Fruit fly (Drosophila melanogaster) whole organism, pupa: ENCODE data around the gene RpL32.

Experiments
- CG10348 ChIP-seq: fragments of 200-800 bp; sonication (Bioruptor generic); IDR thresholded peaks from 2 replicates; pipeline ENCODE4 v1.3.6; 2022; ENCODE audit warnings: missing biosample characterization, missing genetic modification characterization
- CG12605 ChIP-seq: fragments of 200-800 bp; sonication (Bioruptor generic); IDR thresholded peaks from 2 replicates; pipeline ENCODE4 v1.3.6; 2022; ENCODE audit warnings: missing biosample characterization, missing genetic modification characterization
- CG13204 ChIP-seq: fragments of 200-800 bp; sonication (Bioruptor generic); optimal IDR thresholded peaks from 2 replicates; lab custom pipeline; 2018; ENCODE audit warnings: missing biosample characterization, mild to moderate bottlenecking, missing genetic modification characterization, moderate library complexity
- CG14655 ChIP-seq: fragments of 200-800 bp; sonication (Bioruptor generic); optimal IDR thresholded peaks from 3 replicates; lab custom pipeline; 2017; ENCODE audit warnings: mild to moderate bottlenecking, missing biosample characterization, missing genetic modification reagents, missing genetic modification characterization
- CG15710 ChIP-seq: fragments of 200-800 bp; sonication (Bioruptor generic); optimal IDR thresholded peaks from 2 replicates; lab custom pipeline; 2018; ENCODE audit warnings: missing biosample characterization, mild to moderate bottlenecking, missing genetic modification characterization, moderate library complexity
- CG17806 ChIP-seq: fragments of 200-800 bp; sonication (Bioruptor generic); optimal IDR thresholded peaks from 2 replicates; lab custom pipeline; 2018; ENCODE audit warnings: missing biosample characterization, mild to moderate bottlenecking, missing genetic modification characterization, moderate library complexity
- CG32121 ChIP-seq: fragments of 200-800 bp; sonication (Bioruptor generic); IDR thresholded peaks from 2 replicates; pipeline ENCODE4 v1.3.6; 2022; ENCODE audit warnings: missing biosample characterization, missing genetic modification characterization
- CG34367 ChIP-seq: fragments of 200-800 bp; sonication (Bioruptor generic); optimal IDR thresholded peaks from 2 replicates; lab custom pipeline; 2018; ENCODE audit warnings: missing biosample characterization, mild to moderate bottlenecking, missing genetic modification characterization
- CG4496 ChIP-seq: fragments of 200-800 bp; sonication (Bioruptor generic); IDR thresholded peaks from 3 replicates; pipeline ENCODE4 v1.3.6; 2022; ENCODE audit warnings: missing biosample characterization, missing genetic modification characterization
- CG8159 ChIP-seq: fragments of 200-800 bp; sonication (Bioruptor generic); optimal IDR thresholded peaks from 3 replicates; lab custom pipeline; 2018; ENCODE audit warnings: missing biosample characterization, mild to moderate bottlenecking, missing genetic modification characterization, moderate library complexity
- CG8301 ChIP-seq: fragments of 200-800 bp; sonication (Bioruptor generic); optimal IDR thresholded peaks from 2 replicates; lab custom pipeline; 2018; ENCODE audit warnings: missing biosample characterization, mild to moderate bottlenecking, missing genetic modification characterization
- CG9948 ChIP-seq: fragments of 200-800 bp; sonication (Bioruptor generic); optimal IDR thresholded peaks from 2 replicates; lab custom pipeline; 2018; ENCODE audit warnings: missing biosample characterization, mild to moderate bottlenecking, missing genetic modification characterization, moderate library complexity
- D1 ChIP-seq: fragments of 200-800 bp; sonication (Bioruptor generic); optimal IDR thresholded peaks from 2 replicates; lab custom pipeline; 2018; ENCODE audit warnings: missing biosample characterization, mild to moderate bottlenecking, missing genetic modification characterization, moderate library complexity
- EcR ChIP-seq: fragments of 200-800 bp; sonication (Bioruptor generic); optimal IDR thresholded peaks from 3 replicates; lab custom pipeline; 2019; ENCODE audit warnings: missing biosample characterization, missing genetic modification characterization, mild to moderate bottlenecking, moderate library complexity, missing genetic modification reagents
- Ets98B ChIP-seq: fragments of 200-800 bp; sonication (Bioruptor generic); IDR thresholded peaks from 2 replicates; pipeline ENCODE4 v1.3.6; 2022; ENCODE audit warnings: missing biosample characterization, missing genetic modification characterization
- Pif1A ChIP-seq: fragments of 200-800 bp; sonication (Bioruptor generic); optimal IDR thresholded peaks from 3 replicates; lab custom pipeline; 2016; ENCODE audit warnings: missing biosample characterization, missing genetic modification characterization
- Pif1B ChIP-seq: fragments of 200-800 bp; sonication (Bioruptor generic); optimal IDR thresholded peaks from 3 replicates; lab custom pipeline; 2016; ENCODE audit warnings: missing biosample characterization, missing genetic modification characterization
- Snoo ChIP-seq: fragments of 200-800 bp; sonication (Bioruptor generic); optimal IDR thresholded peaks from 3 replicates; lab custom pipeline; 2017; ENCODE audit warnings: missing biosample characterization, mild to moderate bottlenecking, missing genetic modification characterization, inconsistent platforms
- fd96Ca ChIP-seq: fragments of 200-800 bp; sonication (Bioruptor generic); IDR thresholded peaks from 3 replicates; pipeline ENCODE4 v1.3.6; 2022; ENCODE audit warnings: missing biosample characterization, missing genetic modification characterization
- gl ChIP-seq: fragments of 200-800 bp; sonication (Bioruptor generic); optimal IDR thresholded peaks from 2 replicates; lab custom pipeline; 2018; ENCODE audit warnings: missing biosample characterization, mild to moderate bottlenecking, missing genetic modification characterization
- rn ChIP-seq: fragments of 200-800 bp; sonication (Bioruptor generic); IDR thresholded peaks from 2 replicates; pipeline ENCODE4 v1.3.6; 2022; ENCODE audit warnings: missing biosample characterization, missing genetic modification characterization

Gene RpL32

DNA sequence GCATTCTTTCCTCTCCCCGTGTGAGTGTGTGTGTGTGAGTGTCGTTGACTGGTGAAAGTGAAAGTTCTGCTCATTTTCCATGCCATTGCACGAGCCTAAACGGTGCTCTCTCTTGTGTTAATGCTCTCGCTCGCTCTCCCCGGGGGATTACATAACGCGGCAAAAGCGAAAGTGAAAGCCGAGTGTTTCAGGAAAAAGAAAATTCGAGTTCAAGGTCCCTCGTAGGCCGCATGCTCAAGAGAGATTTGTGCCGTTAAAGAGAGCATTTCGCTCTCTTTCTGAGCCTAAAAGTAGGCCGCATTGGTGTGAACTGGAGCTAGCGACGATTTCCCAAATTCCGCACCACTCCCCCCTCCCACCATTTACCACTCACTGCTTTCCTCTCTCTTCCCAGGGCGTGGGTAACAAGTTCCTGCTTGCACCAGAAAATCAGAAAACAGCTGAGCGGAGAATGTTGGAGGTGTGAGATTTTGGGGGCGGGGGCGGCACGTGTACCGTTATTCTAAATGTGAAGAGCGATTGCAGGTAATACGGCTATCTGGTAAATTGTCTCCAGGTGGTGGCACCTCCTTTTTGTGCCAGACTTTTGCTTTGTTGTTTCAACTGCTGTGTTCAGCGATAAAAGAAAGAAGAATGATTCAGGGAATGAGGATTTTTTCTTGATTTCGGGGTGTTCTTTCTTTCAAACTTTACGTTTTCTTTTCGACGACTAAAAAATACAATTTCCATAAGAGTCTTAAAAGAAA lies 44.5 kb upstream of the RpL32 start:
- TF ChIP-seq fd96Ca (GFP tag; lab: Robert Waterston, UW) (peak; percentile 22; the same call in 1 of the 3 replicates), gl (peak; percentile 27), CG12605 (GFP tag; lab: Robert Waterston, UW) (no peak), Pif1A (GFP tag; lab: Kevin White, UChicago) (peak; percentile 20), Ets98B (GFP tag; lab: Robert Waterston, UW) (no peak), CG32121 (no peak), rn (no peak), Snoo (no peak), CG8301 (tag; lab: Kevin White, UChicago) (peak; percentile 17), CG34367 (tag; lab: Kevin White, UChicago) (no peak), EcR (GFP tag; lab: Kevin White, UChicago) (peak; percentile 83), CG8159 (tag; lab: Kevin White, UChicago) (peak; percentile 30), D1 (no peak), CG4496 (GFP tag; lab: Robert Waterston, UW) (0 out of 3 replicates have a peak, but pooled peaks have one; percentile 41), CG10348 (no peak), Pif1B (GFP tag; lab: Kevin White, UChicago) (peak; percentile 5), CG14655 (peak; percentile 47), CG17806 (tag; lab: Kevin White, UChicago) (no peak), CG15710 (tag; lab: Kevin White, UChicago) (peak; percentile 17)

DNA sequence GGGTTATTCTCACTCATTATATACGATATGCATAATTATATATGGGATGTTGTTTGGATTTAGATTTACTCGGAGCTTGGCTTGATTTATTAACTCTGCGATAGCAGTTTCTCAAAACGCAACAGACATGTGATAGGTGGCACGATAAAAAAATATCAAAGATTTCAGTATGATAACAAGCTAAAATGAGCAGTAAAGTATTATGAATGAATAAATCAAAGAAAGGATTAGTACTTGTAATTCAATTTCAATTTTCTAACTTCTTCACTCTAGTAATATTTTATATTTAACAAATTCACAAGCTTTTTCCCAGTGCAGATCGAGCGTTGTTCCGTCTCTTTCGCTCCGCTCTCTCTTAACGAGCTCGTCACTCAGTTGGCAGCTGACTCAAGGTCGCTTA lies 38.2 kb upstream of the RpL32 start:
- no peak for TF ChIP-seq CG34367 (tag; lab: Kevin White, UChicago)
- no peak for TF ChIP-seq CG17806 (tag; lab: Kevin White, UChicago)
- no peak for TF ChIP-seq CG13204 (GFP tag; lab: Kevin White, UChicago)
- no peak for TF ChIP-seq CG4496 (GFP tag; lab: Robert Waterston, UW)
- TF ChIP-seq Pif1B (GFP tag; lab: Kevin White, UChicago): no peak
- TF ChIP-seq gl: no peak
- no peak for TF ChIP-seq CG8159 (tag; lab: Kevin White, UChicago)
- TF ChIP-seq Ets98B (GFP tag; lab: Robert Waterston, UW): no peak
- TF ChIP-seq Pif1A (GFP tag; lab: Kevin White, UChicago): no peak
- no peak for TF ChIP-seq CG12605 (GFP tag; lab: Robert Waterston, UW)
- no peak for TF ChIP-seq CG32121
- no peak for TF ChIP-seq CG8301 (tag; lab: Kevin White, UChicago)
- no peak for TF ChIP-seq CG14655
- TF ChIP-seq CG10348: no peak
- TF ChIP-seq Snoo: no peak

DNA sequence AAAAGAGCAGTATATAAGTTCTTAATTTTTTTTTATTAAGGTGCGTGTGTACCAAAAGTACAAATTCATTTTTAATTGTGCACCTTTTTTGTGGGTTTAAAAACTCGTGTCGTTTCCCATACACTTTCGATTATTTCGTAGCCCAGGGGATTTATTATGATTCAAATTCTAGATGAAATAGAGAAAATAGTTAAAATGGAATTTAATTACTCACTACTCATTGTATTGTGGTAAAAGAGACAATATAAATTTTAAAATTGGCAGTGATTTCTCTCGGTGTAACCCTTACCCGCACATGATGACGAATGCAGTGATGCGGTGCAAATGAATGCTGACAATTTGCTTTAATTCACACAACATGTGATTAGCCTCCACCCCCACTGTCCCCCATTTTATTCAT lies 37.3 kb upstream of the RpL32 start:
- TF ChIP-seq CG17806 (tag; lab: Kevin White, UChicago): no peak
- TF ChIP-seq Pif1A (GFP tag; lab: Kevin White, UChicago): peak; percentile 13
- peak; percentile 23 for TF ChIP-seq CG8159 (tag; lab: Kevin White, UChicago)
- TF ChIP-seq CG10348: no peak

DNA sequence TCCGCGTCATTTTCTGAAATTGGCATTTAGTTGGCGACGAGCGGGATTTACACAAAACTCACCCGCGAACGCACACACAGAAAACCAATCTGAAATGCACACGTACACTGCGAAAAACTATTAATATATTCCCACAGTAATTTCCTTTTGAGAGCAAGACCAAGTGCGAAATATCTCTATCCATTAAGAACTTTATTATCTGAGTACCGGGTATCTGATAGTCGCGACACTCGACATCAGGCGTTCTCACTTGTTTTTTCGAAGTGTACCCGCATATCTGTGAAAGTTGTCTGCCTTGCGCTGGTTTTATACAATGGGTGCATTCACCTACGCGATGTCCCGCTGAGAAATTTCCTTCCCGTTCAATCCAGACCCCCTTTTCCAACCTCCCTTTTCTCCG lies 30.1 kb upstream of the RpL32 start:
- TF ChIP-seq CG14655 (peak; percentile 72), Ets98B (GFP tag; lab: Robert Waterston, UW) (peak; percentile 52), rn (no peak), Pif1B (GFP tag; lab: Kevin White, UChicago) (no peak), CG9948 (tag; lab: Kevin White, UChicago) (peak; percentile 56), EcR (GFP tag; lab: Kevin White, UChicago) (peak; percentile 53), CG13204 (GFP tag; lab: Kevin White, UChicago) (no peak), D1 (no peak), CG4496 (GFP tag; lab: Robert Waterston, UW) (peak; percentile 63; the same call in 1 of the 3 replicates), CG34367 (tag; lab: Kevin White, UChicago) (peak; percentile 53), fd96Ca (GFP tag; lab: Robert Waterston, UW) (peak; percentile 82), CG15710 (tag; lab: Kevin White, UChicago) (peak; percentile 66), CG10348 (no peak; the same call in 1 of the 2 replicates), CG8301 (tag; lab: Kevin White, UChicago) (peak; percentile 69), Pif1A (GFP tag; lab: Kevin White, UChicago) (peak; percentile 17), CG12605 (GFP tag; lab: Robert Waterston, UW) (no peak), CG17806 (tag; lab: Kevin White, UChicago) (peak; percentile 51), Snoo (peak; percentile 56), gl (no peak), CG8159 (tag; lab: Kevin White, UChicago) (peak; percentile 57), CG32121 (no peak)

DNA sequence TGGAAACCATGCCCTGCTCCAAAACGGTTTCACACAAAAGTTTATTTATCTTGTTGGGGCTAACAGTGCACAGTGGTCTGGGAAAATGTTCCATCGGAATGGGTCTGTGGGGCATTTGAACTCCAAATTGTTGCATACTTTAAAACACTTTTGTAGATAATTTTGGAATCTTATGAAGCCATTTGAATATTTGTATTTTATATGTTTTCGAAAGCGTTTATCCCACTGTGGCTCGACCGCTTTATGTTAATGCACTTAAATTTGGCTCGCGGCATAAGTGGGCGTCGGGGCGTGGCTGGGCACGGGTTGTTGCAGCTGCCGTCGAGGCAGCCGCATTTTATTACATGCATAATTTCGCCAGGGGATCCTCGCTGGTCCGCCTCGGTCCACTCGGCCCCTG lies 25.9 kb upstream of the RpL32 start:
- TF ChIP-seq CG15710 (tag; lab: Kevin White, UChicago): no peak
- TF ChIP-seq Snoo: no peak
- no peak for TF ChIP-seq EcR (GFP tag; lab: Kevin White, UChicago)
- TF ChIP-seq CG10348: no peak
- TF ChIP-seq rn: no peak
- TF ChIP-seq CG13204 (GFP tag; lab: Kevin White, UChicago): no peak
- TF ChIP-seq Pif1B (GFP tag; lab: Kevin White, UChicago): peak; percentile 34
- peak; percentile 49; the same call in 1 of the 3 replicates for TF ChIP-seq fd96Ca (GFP tag; lab: Robert Waterston, UW)
- TF ChIP-seq Ets98B (GFP tag; lab: Robert Waterston, UW): peak; percentile 44; the same call in 1 of the 2 replicates
- TF ChIP-seq CG8159 (tag; lab: Kevin White, UChicago): no peak
- no peak for TF ChIP-seq gl
- TF ChIP-seq CG14655: peak; percentile 11
- TF ChIP-seq CG4496 (GFP tag; lab: Robert Waterston, UW): peak; percentile 72
- TF ChIP-seq CG12605 (GFP tag; lab: Robert Waterston, UW): peak; percentile 44; the same call in 1 of the 2 replicates
- TF ChIP-seq CG8301 (tag; lab: Kevin White, UChicago): peak; percentile 1
- 0 out of 2 replicates have a peak, but pooled peaks have one; percentile 25 for TF ChIP-seq CG32121
